Worm (Caenorhabditis elegans) whole organism, late embryonic: ENCODE results near the gene lgx-1.

Experiments
- C38D4.7 ChIP-seq: fragments of 200-800 bp; sonication (Bioruptor generic); optimal IDR thresholded peaks from 2 replicates; lab custom pipeline; 2018; ENCODE audit warnings: mild to moderate bottlenecking, missing genetic modification characterization, moderate library complexity, missing compliant biosample characterization
- K02D7.2 ChIP-seq: sonication (generic microtip); optimal IDR thresholded peaks from 2 replicates; lab custom pipeline; 2017; ENCODE audit warnings: mild to moderate bottlenecking, missing genetic modification characterization, missing compliant biosample characterization
- K09A11.1 ChIP-seq: sonication (generic microtip); optimal IDR thresholded peaks from 2 replicates; lab custom pipeline; 2017; ENCODE audit warnings: antibody characterized with exemption, mild to moderate bottlenecking, missing genetic modification characterization, missing compliant biosample characterization; ENCODE audit not compliant: insufficient read depth
- Y22D7AL.16 ChIP-seq: sonication (generic microtip); optimal IDR thresholded peaks from 2 replicates; lab custom pipeline; 2016; ENCODE audit warnings: missing genetic modification characterization, missing compliant biosample characterization
- ama-1 ChIP-seq: fragments of 150-350 bp; optimal IDR thresholded peaks from 2 replicates; lab custom pipeline; 2014
- ceh-18 ChIP-seq: sonication (generic microtip); optimal IDR thresholded peaks from 2 replicates; lab custom pipeline; 2016; ENCODE audit warnings: missing genetic modification characterization, missing compliant biosample characterization
- ceh-2 ChIP-seq: sonication (generic microtip); optimal IDR thresholded peaks from 2 replicates; lab custom pipeline; 2016; ENCODE audit warnings: missing genotype, missing genetic modification characterization, missing compliant biosample characterization
- ceh-31 ChIP-seq: sonication (generic microtip); optimal IDR thresholded peaks from 2 replicates; lab custom pipeline; 2016; ENCODE audit warnings: missing genetic modification characterization, missing compliant biosample characterization
- ceh-45 ChIP-seq: fragments of 200-800 bp; sonication (Bioruptor generic); IDR thresholded peaks from 2 replicates; pipeline ENCODE4 v1.3.6; 2022; ENCODE audit warnings: missing genetic modification reagents, missing genetic modification characterization, missing compliant biosample characterization
- ceh-48 ChIP-seq: sonication (generic microtip); optimal IDR thresholded peaks from 2 replicates; lab custom pipeline; 2016; ENCODE audit warnings: missing genetic modification characterization, inconsistent platforms, missing compliant biosample characterization
- ceh-6 ChIP-seq: fragments of 200-800 bp; sonication (Bioruptor generic); optimal IDR thresholded peaks from 2 replicates; lab custom pipeline; 2018; ENCODE audit warnings: mild to moderate bottlenecking, missing genetic modification characterization, missing compliant biosample characterization
- ceh-9 ChIP-seq: sonication (generic microtip); optimal IDR thresholded peaks from 2 replicates; lab custom pipeline; 2016; ENCODE audit warnings: mild to moderate bottlenecking, missing genetic modification characterization, inconsistent platforms, missing compliant biosample characterization
- elt-2 ChIP-seq: sonication (generic microtip); optimal IDR thresholded peaks from 2 replicates; lab custom pipeline; 2016; ENCODE audit warnings: missing genetic modification reagents, missing genetic modification characterization, missing compliant biosample characterization
- fax-1 ChIP-seq: sonication (generic microtip); optimal IDR thresholded peaks from 2 replicates; lab custom pipeline; 2016; ENCODE audit warnings: missing genotype, missing genetic modification characterization, missing compliant biosample characterization
- hlh-13 ChIP-seq: fragments of 200-800 bp; sonication (Bioruptor generic); optimal IDR thresholded peaks from 2 replicates; lab custom pipeline; 2018; ENCODE audit warnings: mild to moderate bottlenecking, missing genetic modification characterization, missing compliant biosample characterization
- hlh-15 ChIP-seq: sonication (generic microtip); optimal IDR thresholded peaks from 2 replicates; lab custom pipeline; 2016; ENCODE audit warnings: missing genetic modification characterization, missing compliant biosample characterization
- lin-11 ChIP-seq: fragments of 200-800 bp; sonication (Bioruptor generic); optimal IDR thresholded peaks from 2 replicates; lab custom pipeline; 2018; ENCODE audit warnings: mild to moderate bottlenecking, missing genetic modification characterization, missing compliant biosample characterization
- mec-3 ChIP-seq: sonication (generic microtip); optimal IDR thresholded peaks from 2 replicates; lab custom pipeline; 2016; ENCODE audit warnings: borderline replicate concordance, missing genetic modification characterization, missing compliant biosample characterization
- nfya-1 ChIP-seq: sonication (generic microtip); optimal IDR thresholded peaks from 2 replicates; lab custom pipeline; 2017; ENCODE audit warnings: missing genetic modification characterization, mild to moderate bottlenecking, missing compliant biosample characterization, antibody characterized with exemption, moderate library complexity
- npax-4 ChIP-seq: sonication (generic microtip); optimal IDR thresholded peaks from 2 replicates; lab custom pipeline; 2016; ENCODE audit warnings: missing genetic modification characterization, missing compliant biosample characterization
- odd-2 ChIP-seq: sonication (generic microtip); optimal IDR thresholded peaks from 2 replicates; lab custom pipeline; 2017; ENCODE audit warnings: antibody characterized with exemption, mild to moderate bottlenecking, missing genetic modification characterization, missing compliant biosample characterization
- pat-9 ChIP-seq: fragments of 200-800 bp; sonication (Bioruptor generic); optimal IDR thresholded peaks from 2 replicates; lab custom pipeline; 2018; ENCODE audit warnings: mild to moderate bottlenecking, missing genetic modification characterization, moderate library complexity, missing compliant biosample characterization
- pqm-1 ChIP-seq: sonication (generic microtip); optimal IDR thresholded peaks from 2 replicates; lab custom pipeline; 2016; ENCODE audit warnings: missing genetic modification characterization, missing compliant biosample characterization
- pros-1 ChIP-seq: fragments of 150-350 bp; optimal IDR thresholded peaks from 2 replicates; lab custom pipeline; 2014; ENCODE audit warnings: missing biosample characterization, missing genetic modification reagents, missing genetic modification characterization
- tbx-7 ChIP-seq: sonication (generic microtip); optimal IDR thresholded peaks from 2 replicates; lab custom pipeline; 2016; ENCODE audit warnings: missing genotype, missing genetic modification characterization, missing compliant biosample characterization
- ttx-3 ChIP-seq: sonication (generic microtip); optimal IDR thresholded peaks from 2 replicates; lab custom pipeline; 2016; ENCODE audit warnings: missing genetic modification reagents, missing genetic modification characterization, missing compliant biosample characterization
- unc-3 ChIP-seq, 2 experiments: fragments of 200-800 bp in 1 of 2; sonication (Bioruptor generic) in 1 of 2; sonication (generic microtip) in 1 of 2; conservative IDR thresholded peaks in 1 of 2; optimal IDR thresholded peaks in 1 of 2; 2 replicates each; pipeline versions ENCODE4 v1.3.6 to Lab custom; 2016 to 2022; ENCODE audit warnings: missing compliant biosample characterization in 2 of 2, missing genetic modification characterization in 2 of 2, missing genetic modification reagents in 1 of 2
- unc-42 ChIP-seq: sonication (generic microtip); optimal IDR thresholded peaks from 2 replicates; lab custom pipeline; 2016; ENCODE audit warnings: missing genotype, missing genetic modification characterization, missing compliant biosample characterization
- unc-86 ChIP-seq: sonication (generic microtip); optimal IDR thresholded peaks from 2 replicates; lab custom pipeline; 2016; ENCODE audit warnings: missing genetic modification characterization, missing compliant biosample characterization

lgx-1 gene

ce11 chrX:5514346-5514745 is 24.0 kb downstream of the lgx-1 start:
- no peak for TF ChIP-seq unc-86 (tag; lab: Kevin White, UChicago)

DNA sequence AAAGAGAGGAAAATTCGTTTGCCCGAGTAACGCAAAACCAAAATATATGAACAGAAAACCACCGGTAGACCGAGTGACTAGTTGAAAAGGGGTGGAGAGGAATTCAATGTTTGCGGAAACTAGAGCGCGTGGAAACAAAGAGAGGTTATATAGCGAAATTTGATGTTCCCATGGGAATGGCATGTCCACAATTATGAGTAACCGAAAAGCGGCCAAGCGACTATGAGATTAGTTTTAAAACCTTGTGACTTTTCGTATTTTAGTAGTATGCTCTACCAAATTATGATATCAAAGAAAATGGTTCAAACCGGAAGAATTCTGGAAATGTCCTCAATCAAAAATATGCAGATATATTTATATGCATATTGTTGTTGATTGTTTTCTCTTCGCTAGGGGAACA is 25.6 kb downstream of the lgx-1 start:
- no peak for TF ChIP-seq unc-3 (GFP tag; conservative IDR thresholded peaks at IDR 0.05; lab: Robert Waterston, UW)
- peak; percentile 51 for TF ChIP-seq unc-3 (tag; optimal IDR thresholded peaks at IDR 0.05; lab: Kevin White, UChicago)
- no peak for TF ChIP-seq odd-2
- TF ChIP-seq, all 69 proteins: peak for 1

ce11 chrX:5512227-5512626 is 26.1 kb downstream of the lgx-1 start, which contains the start of gene T23F2.3:
TSS of gene T23F2.3 (minus strand) at chrX:5512327.
- no peak for TF ChIP-seq unc-42 (tag; lab: Kevin White, UChicago)
- no peak for TF ChIP-seq ceh-9 (tag; lab: Kevin White, UChicago)
- no peak for TF ChIP-seq Y22D7AL.16 (tag; lab: Kevin White, UChicago)
- no peak for TF ChIP-seq K02D7.2
- no peak for TF ChIP-seq tbx-7 (tag; lab: Kevin White, UChicago)
- TF ChIP-seq ceh-48 (tag; lab: Kevin White, UChicago) = no peak
- TF ChIP-seq ceh-45 (GFP tag; lab: Robert Waterston, UW) = no peak
- no peak for TF ChIP-seq ama-1
- TF ChIP-seq pat-9 = no peak
- no peak for TF ChIP-seq K09A11.1 (tag; lab: Kevin White, UChicago)
- no peak for TF ChIP-seq hlh-13 (GFP tag; lab: Kevin White, UChicago)
- TF ChIP-seq unc-86 (tag; lab: Kevin White, UChicago) = no peak
- no peak for TF ChIP-seq mec-3 (tag; lab: Kevin White, UChicago)
- TF ChIP-seq C38D4.7 (GFP tag; lab: Kevin White, UChicago) = no peak
- TF ChIP-seq pros-1 (tag; lab: Kevin White, UChicago) = no peak
- TF ChIP-seq fax-1 (tag; lab: Kevin White, UChicago) = no peak

- no peak for TF ChIP-seq npax-4 (tag; lab: Kevin White, UChicago)
- peak; percentile 44 for TF ChIP-seq ceh-18 (tag; lab: Kevin White, UChicago)
Measured at ce11 chrX:5509114-5509877, 29.0 kb downstream of the lgx-1 start.

DNA sequence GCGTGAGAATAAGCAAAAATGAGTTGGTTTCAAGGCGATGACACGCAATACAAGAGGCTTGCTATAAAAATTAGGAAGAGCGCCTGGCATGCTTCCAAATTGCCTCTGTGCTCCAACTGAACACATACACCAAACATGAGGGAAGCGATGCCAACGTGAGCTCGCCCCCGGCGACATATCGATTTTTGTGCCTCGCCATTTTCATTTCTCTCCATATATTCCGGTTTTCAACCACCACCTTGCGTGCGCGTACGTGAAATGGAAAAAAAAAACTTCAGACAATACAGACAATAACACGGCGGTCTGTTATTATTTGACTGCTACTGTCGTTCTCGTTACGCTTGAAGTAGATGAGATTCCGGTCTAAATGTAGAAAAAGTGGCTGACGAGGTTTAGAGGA is 30.4 kb downstream of the lgx-1 start:
- TF ChIP-seq pqm-1 (no peak), unc-86 (tag; lab: Kevin White, UChicago) (no peak), ceh-6 (GFP tag; lab: Kevin White, UChicago) (no peak), pat-9 (no peak), elt-2 (tag; lab: Kevin White, UChicago) (no peak), unc-3 (GFP tag; conservative IDR thresholded peaks at IDR 0.05; lab: Robert Waterston, UW) (no peak), unc-3 (tag; optimal IDR thresholded peaks at IDR 0.05; lab: Kevin White, UChicago) (no peak), fax-1 (tag; lab: Kevin White, UChicago) (no peak), ceh-31 (tag; lab: Kevin White, UChicago) (peak; percentile 24), ceh-2 (tag; lab: Kevin White, UChicago) (no peak), nfya-1 (no peak), lin-11 (tag; lab: Kevin White, UChicago) (no peak), ttx-3 (tag; lab: Kevin White, UChicago) (no peak), ceh-48 (tag; lab: Kevin White, UChicago) (peak; percentile 75), K02D7.2 (no peak), hlh-15 (tag; lab: Kevin White, UChicago) (no peak)
